Worm (Caenorhabditis elegans) whole organism, young adult: ENCODE results near the gene nas-14.

Source experiments
- F57A8.1 ChIP-seq: fragments of 200-800 bp; sonication (Bioruptor generic); optimal IDR thresholded peaks from 2 replicates; lab custom pipeline; 2018; ENCODE audit warnings: mild to moderate bottlenecking, missing genetic modification characterization, moderate library complexity, missing compliant biosample characterization
- ceh-91 ChIP-seq: fragments of 200-800 bp; sonication (Bioruptor generic); IDR thresholded peaks from 2 replicates; pipeline ENCODE4 v1.3.6; 2022; ENCODE audit warnings: missing genetic modification reagents, missing genetic modification characterization, missing compliant biosample characterization
- mel-28 ChIP-seq: sonication (generic microtip); optimal IDR thresholded peaks from 2 replicates; lab custom pipeline; 2016; ENCODE audit warnings: borderline replicate concordance, mild to moderate bottlenecking, missing genetic modification characterization, missing compliant biosample characterization
- nfya-1 ChIP-seq: sonication (generic microtip); optimal IDR thresholded peaks from 2 replicates; lab custom pipeline; 2017; ENCODE audit warnings: antibody characterized with exemption, missing compliant biosample characterization, missing genetic modification characterization, borderline replicate concordance; ENCODE audit not compliant: insufficient read depth
- nhr-179 ChIP-seq: sonication (generic microtip); optimal IDR thresholded peaks from 2 replicates; lab custom pipeline; 2016; ENCODE audit warnings: mild to moderate bottlenecking, missing genetic modification characterization, missing compliant biosample characterization
- snpc-1.3 ChIP-seq: sonication (generic microtip); optimal IDR thresholded peaks from 2 replicates; lab custom pipeline; 2017; ENCODE audit warnings: missing genetic modification characterization, mild to moderate bottlenecking, missing compliant biosample characterization, antibody characterized with exemption, moderate library complexity, missing genotype, missing genetic modification reagents; ENCODE audit not compliant: insufficient read depth

- no peak for TF ChIP-seq snpc-1.3 (tag; lab: Kevin White, UChicago)
- no peak for TF ChIP-seq F57A8.1 (GFP tag; lab: Kevin White, UChicago)
- no peak for TF ChIP-seq ceh-91
- no peak for TF ChIP-seq nhr-179 (tag; lab: Kevin White, UChicago)
- no peak for TF ChIP-seq nfya-1
- TF ChIP-seq mel-28 (tag; lab: Kevin White, UChicago): no peak
These were observed 44.1 kb downstream of the nas-14 start, which contains the start of gene cho-1 for ce11 chrIV:13214466-13214865.
